ENCODE assay signal across 1 fruit fly cellular context in the genomic region with DNA sequence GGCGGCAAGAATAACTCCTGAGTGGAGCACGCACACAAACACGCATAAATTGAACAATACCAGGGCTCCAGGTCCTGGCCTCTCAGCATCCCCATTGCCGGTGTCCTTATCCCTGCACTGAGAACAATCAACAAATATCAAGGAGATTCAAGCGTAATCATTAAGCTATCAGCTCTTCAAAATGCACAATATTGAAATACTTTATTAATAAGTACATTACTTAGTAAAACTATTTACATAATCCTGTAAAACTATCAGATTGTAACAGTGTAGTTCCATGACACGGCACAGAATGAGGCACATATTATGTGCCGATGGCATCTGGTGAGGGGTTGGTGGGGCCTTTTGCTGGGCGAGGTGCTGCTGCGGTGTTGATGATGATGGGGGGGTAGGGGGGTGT.
A peak's percentile ranks its signal among the peaks of the same experiment; 100 is the strongest.
TF ChIP-seq lines count a peak whose summit lies in the region.

No protein-coding gene starts in this region.

TF ChIP-seq in whole organism, embryonic, 481 proteins besides CTCF, POLR2A, EP300 and RAD21 (continued from another document and continues in another):
- TF ChIP-seq tna (GFP tag; IDR thresholded peaks at IDR 0.05; lab: Robert Waterston, UW; ENCODE audit: partially characterized antibody) = no peak
- no peak for TF ChIP-seq Xrp1 (GFP tag; IDR thresholded peaks at IDR 0.05; lab: Robert Waterston, UW)
- no peak for TF ChIP-seq Scr (GFP tag; IDR thresholded peaks at IDR 0.05; lab: Robert Waterston, UW; ENCODE audit: partially characterized antibody)
- no peak for TF ChIP-seq zf30C (GFP tag; optimal IDR thresholded peaks at IDR 0.05; lab: Kevin White, UChicago)
- no peak for TF ChIP-seq CG17361 (GFP tag; IDR thresholded peaks at IDR 0.05; lab: Robert Waterston, UW)
- TF ChIP-seq CG4820 (GFP tag; optimal IDR thresholded peaks at IDR 0.05; lab: Kevin White, UChicago) = no peak
- no peak for TF ChIP-seq hb (GFP tag; IDR thresholded peaks at IDR 0.05; lab: Robert Waterston, UW; ENCODE audit: partially characterized antibody)
- peak; percentile 58; the same call in 1 of the 2 replicates for TF ChIP-seq vvl (GFP tag; IDR thresholded peaks at IDR 0.05; lab: Robert Waterston, UW)
- TF ChIP-seq CG3407 (GFP tag; optimal IDR thresholded peaks at IDR 0.05; lab: Kevin White, UChicago) = no peak
- no peak for TF ChIP-seq lola (GFP tag; optimal IDR thresholded peaks at IDR 0.05; lab: Kevin White, UChicago)
- TF ChIP-seq crol (GFP tag; IDR thresholded peaks at IDR 0.05; lab: Robert Waterston, UW) = peak; percentile 55; the same call in 1 of the 2 replicates
- TF ChIP-seq CG14710 (tag; optimal IDR thresholded peaks at IDR 0.05; lab: Kevin White, UChicago) = no peak
- no peak for TF ChIP-seq CG10543 (GFP tag; optimal IDR thresholded peaks at IDR 0.05; lab: Kevin White, UChicago)
- no peak for TF ChIP-seq CG34224 (GFP tag; IDR thresholded peaks at IDR 0.05; lab: Robert Waterston, UW; ENCODE audit: partially characterized antibody)
- TF ChIP-seq CG15514 (GFP tag; optimal IDR thresholded peaks at IDR 0.05; lab: Kevin White, UChicago) = peak; percentile 14
- no peak for TF ChIP-seq nerfin-1 (tag; optimal IDR thresholded peaks at IDR 0.05; lab: Kevin White, UChicago)
- TF ChIP-seq Pdp1 (GFP tag; optimal IDR thresholded peaks at IDR 0.05; lab: Kevin White, UChicago) = no peak
- no peak for TF ChIP-seq BEAF-32 (GFP tag; optimal IDR thresholded peaks at IDR 0.05; lab: Kevin White, UChicago)
- TF ChIP-seq CG2712 (tag; optimal IDR thresholded peaks at IDR 0.05; lab: Kevin White, UChicago) = no peak
- no peak for TF ChIP-seq disco-r (GFP tag; optimal IDR thresholded peaks at IDR 0.05; lab: Kevin White, UChicago)
- TF ChIP-seq tx (GFP tag; optimal IDR thresholded peaks at IDR 0.05; lab: Kevin White, UChicago) = no peak
- TF ChIP-seq chn (GFP tag; optimal IDR thresholded peaks at IDR 0.05; lab: Kevin White, UChicago) = no peak
- no peak for TF ChIP-seq CG17328 (GFP tag; IDR thresholded peaks at IDR 0.05; lab: Robert Waterston, UW)
- no peak for TF ChIP-seq C15 (GFP tag; IDR thresholded peaks at IDR 0.05; lab: Robert Waterston, UW)
- TF ChIP-seq BtbVII (GFP tag; optimal IDR thresholded peaks at IDR 0.05; lab: Kevin White, UChicago) = no peak
- no peak for TF ChIP-seq Hsf (GFP tag; optimal IDR thresholded peaks at IDR 0.05; lab: Kevin White, UChicago)
- no peak; the same call in 1 of the 3 replicates for TF ChIP-seq tgo (GFP tag; IDR thresholded peaks at IDR 0.05; lab: Robert Waterston, UW)
- TF ChIP-seq CG12219 (GFP tag; optimal IDR thresholded peaks at IDR 0.05; lab: Kevin White, UChicago) = no peak
- no peak for TF ChIP-seq Chrac-16 (GFP tag; optimal IDR thresholded peaks at IDR 0.05; lab: Kevin White, UChicago)
- TF ChIP-seq caup (GFP tag; optimal IDR thresholded peaks at IDR 0.05; lab: Kevin White, UChicago; ENCODE audit: severe bottlenecking) = peak; percentile 26
- peak; percentile 57 for TF ChIP-seq CG2678 (tag; optimal IDR thresholded peaks at IDR 0.05; lab: Kevin White, UChicago)
- TF ChIP-seq CG32767 (GFP tag; IDR thresholded peaks at IDR 0.05; lab: Robert Waterston, UW) = no peak
- no peak for TF ChIP-seq Adf1 (GFP tag; IDR thresholded peaks at IDR 0.05; lab: Robert Waterston, UW)
- no peak for TF ChIP-seq MESR4 (GFP tag; optimal IDR thresholded peaks at IDR 0.05; lab: Kevin White, UChicago)
- TF ChIP-seq CG8765 (GFP tag; IDR thresholded peaks at IDR 0.05; lab: Robert Waterston, UW) = no peak
- TF ChIP-seq NfI (GFP tag; optimal IDR thresholded peaks at IDR 0.05; lab: Kevin White, UChicago) = no peak
- TF ChIP-seq hth (optimal IDR thresholded peaks at IDR 0.05; lab: Kevin White, UChicago) = no peak
- TF ChIP-seq HLHmδ (GFP tag; optimal IDR thresholded peaks at IDR 0.05; lab: Kevin White, UChicago) = no peak
- no peak for TF ChIP-seq CG15601 (tag; optimal IDR thresholded peaks at IDR 0.05; lab: Kevin White, UChicago)
- TF ChIP-seq tup (GFP tag; optimal IDR thresholded peaks at IDR 0.05; lab: Kevin White, UChicago) = no peak
- TF ChIP-seq CG7745 (tag; optimal IDR thresholded peaks at IDR 0.05; lab: Kevin White, UChicago) = no peak
- TF ChIP-seq CG8281 (tag; optimal IDR thresholded peaks at IDR 0.05; lab: Kevin White, UChicago) = no peak
- peak; percentile 69 for TF ChIP-seq CG32532 (GFP tag; IDR thresholded peaks at IDR 0.05; lab: Robert Waterston, UW)
- TF ChIP-seq CG30403 (GFP tag; optimal IDR thresholded peaks at IDR 0.05; lab: Kevin White, UChicago) = no peak
- TF ChIP-seq CG11398 (GFP tag; optimal IDR thresholded peaks at IDR 0.05; lab: Kevin White, UChicago) = no peak
- TF ChIP-seq Awh (GFP tag; IDR thresholded peaks at IDR 0.05; lab: Robert Waterston, UW) = peak; percentile 13; the same call in 1 of the 2 replicates
- no peak for TF ChIP-seq CG17802 (tag; optimal IDR thresholded peaks at IDR 0.05; lab: Kevin White, UChicago)
- TF ChIP-seq CG12155 (GFP tag; optimal IDR thresholded peaks at IDR 0.05; lab: Kevin White, UChicago) = no peak
- no peak; the same call in 1 of the 2 replicates for TF ChIP-seq lmd (GFP tag; IDR thresholded peaks at IDR 0.05; lab: Robert Waterston, UW)
- TF ChIP-seq CG1647 (GFP tag; optimal IDR thresholded peaks at IDR 0.05; lab: Kevin White, UChicago) = no peak
- TF ChIP-seq ac (GFP tag; optimal IDR thresholded peaks at IDR 0.05; lab: Kevin White, UChicago) = no peak
- peak; percentile 7 for TF ChIP-seq ATbp (GFP tag; optimal IDR thresholded peaks at IDR 0.05; lab: Kevin White, UChicago)
- no peak for TF ChIP-seq dan (GFP tag; IDR thresholded peaks at IDR 0.05; lab: Robert Waterston, UW)
- TF ChIP-seq zfh1 (GFP tag; IDR thresholded peaks at IDR 0.05; lab: Robert Waterston, UW) = no peak
- 0 out of 2 replicates have a peak, but pooled peaks have one; percentile 33 for TF ChIP-seq ssp (GFP tag; IDR thresholded peaks at IDR 0.05; lab: Robert Waterston, UW)
- peak; percentile 24 for TF ChIP-seq CG9817 (tag; optimal IDR thresholded peaks at IDR 0.05; lab: Kevin White, UChicago)
- no peak for TF ChIP-seq grn (GFP tag; optimal IDR thresholded peaks at IDR 0.05; lab: Kevin White, UChicago)
- peak; percentile 72 for TF ChIP-seq lab (GFP tag; optimal IDR thresholded peaks at IDR 0.05; lab: Kevin White, UChicago)
- TF ChIP-seq CG42726 (GFP tag; IDR thresholded peaks at IDR 0.05; lab: Robert Waterston, UW; ENCODE audit: partially characterized antibody) = no peak
- no peak for TF ChIP-seq PHDP (tag; optimal IDR thresholded peaks at IDR 0.05; lab: Kevin White, UChicago)
- TF ChIP-seq Opbp (GFP tag; IDR thresholded peaks at IDR 0.05; lab: Robert Waterston, UW; ENCODE audit: partially characterized antibody) = no peak
- no peak for TF ChIP-seq gce (GFP tag; IDR thresholded peaks at IDR 0.05; lab: Robert Waterston, UW)
- no peak for TF ChIP-seq ab (GFP tag; optimal IDR thresholded peaks at IDR 0.05; lab: Kevin White, UChicago)
- TF ChIP-seq dm (GFP tag; optimal IDR thresholded peaks at IDR 0.05; lab: Kevin White, UChicago) = no peak
- no peak for TF ChIP-seq CG1832 (GFP tag; optimal IDR thresholded peaks at IDR 0.05; lab: Kevin White, UChicago)
- TF ChIP-seq CG15011 (GFP tag; optimal IDR thresholded peaks at IDR 0.05; lab: Kevin White, UChicago) = no peak
- no peak for TF ChIP-seq usp (GFP tag; optimal IDR thresholded peaks at IDR 0.05; lab: Kevin White, UChicago)
- no peak for TF ChIP-seq sd (tag; optimal IDR thresholded peaks at IDR 0.05; lab: Kevin White, UChicago)
- 0 out of 2 replicates have a peak, but pooled peaks have one; percentile 6 for TF ChIP-seq sisA (GFP tag; IDR thresholded peaks at IDR 0.05; lab: Robert Waterston, UW)
- no peak for TF ChIP-seq repo (GFP tag; optimal IDR thresholded peaks at IDR 0.05; lab: Kevin White, UChicago)
- TF ChIP-seq pnt (GFP tag; optimal IDR thresholded peaks at IDR 0.05; lab: Kevin White, UChicago) = no peak
- TF ChIP-seq ERR (GFP tag; optimal IDR thresholded peaks at IDR 0.05; lab: Kevin White, UChicago) = no peak
- TF ChIP-seq Sry-δ (GFP tag; optimal IDR thresholded peaks at IDR 0.05; lab: Kevin White, UChicago) = no peak
- TF ChIP-seq CG12942 (GFP tag; optimal IDR thresholded peaks at IDR 0.05; lab: Kevin White, UChicago) = no peak
- TF ChIP-seq nau (GFP tag; optimal IDR thresholded peaks at IDR 0.05; lab: Kevin White, UChicago) = no peak
- TF ChIP-seq CG17912 (GFP tag; optimal IDR thresholded peaks at IDR 0.05; lab: Kevin White, UChicago) = no peak
- TF ChIP-seq CG4282 (GFP tag; optimal IDR thresholded peaks at IDR 0.05; lab: Kevin White, UChicago) = no peak
- no peak for TF ChIP-seq Elba2 (GFP tag; optimal IDR thresholded peaks at IDR 0.05; lab: Kevin White, UChicago)
- no peak for TF ChIP-seq CG3163 (GFP tag; optimal IDR thresholded peaks at IDR 0.05; lab: Kevin White, UChicago)
- TF ChIP-seq pfk (GFP tag; optimal IDR thresholded peaks at IDR 0.05; lab: Kevin White, UChicago) = no peak
- TF ChIP-seq Oaz (GFP tag; IDR thresholded peaks at IDR 0.05; lab: Robert Waterston, UW) = peak; percentile 15; the same call in 1 of the 2 replicates
- peak; percentile 18 for TF ChIP-seq CG12659 (GFP tag; optimal IDR thresholded peaks at IDR 0.05; lab: Kevin White, UChicago)
- TF ChIP-seq odd (GFP tag; optimal IDR thresholded peaks at IDR 0.05; lab: Kevin White, UChicago) = no peak
- no peak for TF ChIP-seq Atf6 (GFP tag; IDR thresholded peaks at IDR 0.05; lab: Robert Waterston, UW)
- TF ChIP-seq Vsx1 (GFP tag; optimal IDR thresholded peaks at IDR 0.05; lab: Kevin White, UChicago) = no peak
- TF ChIP-seq Taf1 (GFP tag; IDR thresholded peaks at IDR 0.05; lab: Robert Waterston, UW) = no peak
- no peak for TF ChIP-seq TFAM (GFP tag; optimal IDR thresholded peaks at IDR 0.05; lab: Kevin White, UChicago)
- TF ChIP-seq CG16815 (GFP tag; optimal IDR thresholded peaks at IDR 0.05; lab: Kevin White, UChicago) = no peak
- TF ChIP-seq Rfx (GFP tag; IDR thresholded peaks at IDR 0.05; lab: Robert Waterston, UW) = peak; percentile 62
- TF ChIP-seq CG18262 (tag; optimal IDR thresholded peaks at IDR 0.05; lab: Kevin White, UChicago) = no peak
- TF ChIP-seq stc (GFP tag; IDR thresholded peaks at IDR 0.05; lab: Robert Waterston, UW) = peak; percentile 25; the same call in 1 of the 2 replicates
- TF ChIP-seq NFAT (GFP tag; IDR thresholded peaks at IDR 0.05; lab: Robert Waterston, UW) = peak; percentile 4; the same call in 1 of the 2 replicates
- TF ChIP-seq oc (tag; optimal IDR thresholded peaks at IDR 0.05; lab: Kevin White, UChicago) = no peak
- peak; percentile 19 for TF ChIP-seq Sox102F (GFP tag; optimal IDR thresholded peaks at IDR 0.05; lab: Kevin White, UChicago)
- no peak for TF ChIP-seq CG9876 (GFP tag; optimal IDR thresholded peaks at IDR 0.05; lab: Kevin White, UChicago)
- TF ChIP-seq Ravus (GFP tag; IDR thresholded peaks at IDR 0.05; lab: Robert Waterston, UW) = no peak
- 0 out of 2 replicates have a peak, but pooled peaks have one; percentile 25 for TF ChIP-seq ttk (GFP tag; IDR thresholded peaks at IDR 0.05; lab: Robert Waterston, UW)
- no peak for TF ChIP-seq CG17186 (GFP tag; optimal IDR thresholded peaks at IDR 0.05; lab: Kevin White, UChicago)
- TF ChIP-seq CG6175 (GFP tag; IDR thresholded peaks at IDR 0.05; lab: Robert Waterston, UW) = no peak
- no peak for TF ChIP-seq CG8290 (GFP tag; optimal IDR thresholded peaks at IDR 0.05; lab: Kevin White, UChicago)
- TF ChIP-seq CG8290 (tag; optimal IDR thresholded peaks at IDR 0.05; lab: Kevin White, UChicago) = peak in 1 of 2 experiments; percentile 64
- peak; percentile 2 for TF ChIP-seq nmo (GFP tag; optimal IDR thresholded peaks at IDR 0.05; lab: Kevin White, UChicago)
- no peak for TF ChIP-seq aop (GFP tag; IDR thresholded peaks at IDR 0.05; lab: Robert Waterston, UW)
- no peak for TF ChIP-seq h (optimal IDR thresholded peaks at IDR 0.05; lab: Kevin White, UChicago)
- TF ChIP-seq hkb (optimal IDR thresholded peaks at IDR 0.05; lab: Kevin White, UChicago) = no peak
- no peak for TF ChIP-seq hkb (GFP tag; IDR thresholded peaks at IDR 0.05; lab: Robert Waterston, UW)
- TF ChIP-seq z (GFP tag; IDR thresholded peaks at IDR 0.05; lab: Robert Waterston, UW) = no peak
- TF ChIP-seq wdn (GFP tag; IDR thresholded peaks at IDR 0.05; lab: Robert Waterston, UW) = no peak
- 0 out of 2 replicates have a peak, but pooled peaks have one; percentile 14 for TF ChIP-seq Rx (GFP tag; IDR thresholded peaks at IDR 0.05; lab: Robert Waterston, UW)
- TF ChIP-seq HHEX (GFP tag; optimal IDR thresholded peaks at IDR 0.05; lab: Kevin White, UChicago) = peak; percentile 15
- TF ChIP-seq CG10462 (GFP tag; optimal IDR thresholded peaks at IDR 0.05; lab: Kevin White, UChicago) = no peak
- no peak for TF ChIP-seq Dref (GFP tag; IDR thresholded peaks at IDR 0.05; lab: Robert Waterston, UW)
- TF ChIP-seq Nf-YC (tag; optimal IDR thresholded peaks at IDR 0.05; lab: Kevin White, UChicago) = no peak
- TF ChIP-seq psq (GFP tag; optimal IDR thresholded peaks at IDR 0.05; lab: Kevin White, UChicago) = no peak
- TF ChIP-seq Lim3 (GFP tag; IDR thresholded peaks at IDR 0.05; lab: Robert Waterston, UW) = no peak
- TF ChIP-seq twi (tag; optimal IDR thresholded peaks at IDR 0.05; lab: Kevin White, UChicago) = no peak
- TF ChIP-seq CG8388 (GFP tag; optimal IDR thresholded peaks at IDR 0.05; lab: Kevin White, UChicago) = no peak
- TF ChIP-seq CG18599 (GFP tag; optimal IDR thresholded peaks at IDR 0.05; lab: Kevin White, UChicago) = peak; percentile 78
- no peak for TF ChIP-seq CG18619 (GFP tag; optimal IDR thresholded peaks at IDR 0.05; lab: Kevin White, UChicago)
- no peak for TF ChIP-seq CG17612 (GFP tag; IDR thresholded peaks at IDR 0.05; lab: Robert Waterston, UW)
- no peak for TF ChIP-seq NC2β (GFP tag; optimal IDR thresholded peaks at IDR 0.05; lab: Kevin White, UChicago)
- no peak for TF ChIP-seq CG3838 (GFP tag; optimal IDR thresholded peaks at IDR 0.05; lab: Kevin White, UChicago)
- TF ChIP-seq CG43689 (GFP tag; IDR thresholded peaks at IDR 0.05; lab: Robert Waterston, UW) = no peak
- TF ChIP-seq cato (GFP tag; optimal IDR thresholded peaks at IDR 0.05; lab: Kevin White, UChicago; ENCODE audit: borderline replicate concordance) = no peak
- TF ChIP-seq CG6813 (GFP tag; optimal IDR thresholded peaks at IDR 0.05; lab: Kevin White, UChicago) = peak; percentile 1
- peak; percentile 17; the same call in 1 of the 2 replicates for TF ChIP-seq CG32772 (GFP tag; IDR thresholded peaks at IDR 0.05; lab: Robert Waterston, UW)
- TF ChIP-seq Nf-YB (GFP tag; optimal IDR thresholded peaks at IDR 0.05; lab: Kevin White, UChicago) = no peak
- no peak for TF ChIP-seq schlank (tag; optimal IDR thresholded peaks at IDR 0.05; lab: Kevin White, UChicago)
- TF ChIP-seq CG1602 (GFP tag; optimal IDR thresholded peaks at IDR 0.05; lab: Kevin White, UChicago) = no peak
- TF ChIP-seq dimm (GFP tag; IDR thresholded peaks at IDR 0.05; lab: Robert Waterston, UW) = no peak
- TF ChIP-seq HmgZ (tag; optimal IDR thresholded peaks at IDR 0.05; lab: Kevin White, UChicago) = no peak
